Worm (Caenorhabditis elegans): ENCODE data around the gene twk-3.

twk-3 gene

ce11 chrII:8185016-8185493 is 27.5 kb downstream of the twk-3 start, which contains the start of the genes mig-5 and cct-1 (continued):
- TF ChIP-seq nhr-76 (tag; optimal IDR thresholded peaks at IDR 0.05) (peak; percentile 35), nhr-237 (tag; optimal IDR thresholded peaks at IDR 0.05) (no peak), nhr-77 (tag; optimal IDR thresholded peaks at IDR 0.05) (peak; percentile 93), aly-2 (tag; optimal IDR thresholded peaks at IDR 0.05) (peak; percentile 91), egl-5 (tag; optimal IDR thresholded peaks at IDR 0.05) (peak; percentile 98), nhr-12 (tag; optimal IDR thresholded peaks at IDR 0.05) (no peak), nhr-43 (tag; optimal IDR thresholded peaks at IDR 0.05; ENCODE audit: poor library complexity, severe bottlenecking) (peak; percentile 98), unc-62 (GFP tag; optimal IDR thresholded peaks at IDR 0.05) (peak; percentile 86), elt-2 (tag; optimal IDR thresholded peaks at IDR 0.05) (peak; percentile 80), nfya-1 (tag; optimal IDR thresholded peaks at IDR 0.05; ENCODE audit: insufficient read depth) (peak; percentile 99), eor-1 (tag; optimal IDR thresholded peaks at IDR 0.05) (no peak), mml-1 (tag; optimal IDR thresholded peaks at IDR 0.05) (no peak), nhr-25 (tag; optimal IDR thresholded peaks at IDR 0.05) (peak; percentile 94), ztf-11 (tag; optimal IDR thresholded peaks at IDR 0.05) (no peak)

DNA sequence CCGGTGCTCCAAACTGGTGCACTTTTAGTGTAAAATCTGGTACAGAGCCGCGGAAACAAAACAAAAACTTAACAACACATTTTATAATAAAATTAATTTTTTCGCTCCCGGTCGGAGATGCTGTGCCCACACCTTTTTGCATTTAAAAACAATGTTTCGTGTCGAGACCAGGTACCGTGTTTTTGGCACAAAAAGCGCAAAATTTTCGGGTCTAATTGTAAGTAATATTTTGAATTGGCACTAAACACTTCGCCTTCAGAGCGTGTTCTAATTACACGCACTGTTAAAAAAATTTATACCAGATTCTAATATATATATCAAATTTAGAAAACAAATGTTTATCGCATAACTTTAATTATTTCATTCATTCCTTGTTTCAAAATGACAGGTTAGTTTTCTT is 31.1 kb downstream of the twk-3 start, which contains the start of gene dylt-3:
Gene dylt-3 (plus strand): TSS at position 301 of the 400 bp plus-strand sequence.
- TF ChIP-seq nhr-237 (tag; optimal IDR thresholded peaks at IDR 0.05) (no peak), zag-1 (tag; optimal IDR thresholded peaks at IDR 0.05) (no peak), unc-62 (GFP tag; optimal IDR thresholded peaks at IDR 0.05) (no peak), fkh-2 (tag; optimal IDR thresholded peaks at IDR 0.05) (no peak), nfya-1 (tag; optimal IDR thresholded peaks at IDR 0.05; ENCODE audit: insufficient read depth) (no peak), pqm-1 (tag; optimal IDR thresholded peaks at IDR 0.05) (no peak), elt-3 (tag; optimal IDR thresholded peaks at IDR 0.05) (no peak), nhr-43 (tag; optimal IDR thresholded peaks at IDR 0.05; ENCODE audit: poor library complexity, severe bottlenecking) (no peak)

DNA sequence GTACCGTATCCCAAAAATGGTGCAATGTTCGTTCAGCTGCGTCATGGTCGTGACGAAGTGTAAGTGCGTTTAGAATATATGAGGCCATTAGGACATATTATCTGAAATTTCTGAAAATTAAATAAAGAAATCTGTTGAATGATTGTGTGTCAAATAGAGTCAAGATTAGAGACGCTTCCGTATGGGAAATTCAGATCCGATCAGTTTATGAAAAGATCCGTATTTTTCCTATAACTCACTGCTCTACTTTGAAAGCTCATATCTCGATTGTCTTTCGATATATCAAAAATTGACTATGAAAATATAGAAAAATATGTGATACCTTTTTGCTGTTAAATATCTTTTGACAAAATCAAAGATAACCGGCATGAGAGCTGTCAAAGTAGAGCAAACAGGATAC is 32.3 kb downstream of the twk-3 start, which contains the start of gene T05C12.4:
Gene T05C12.4 (minus strand): TSS at position 101 of the 400 bp plus-strand sequence.
- TF ChIP-seq elt-1 (tag; optimal IDR thresholded peaks at IDR 0.05): no peak
- no peak for TF ChIP-seq pqm-1 (tag; optimal IDR thresholded peaks at IDR 0.05)
- no peak for TF ChIP-seq skn-1 (tag; optimal IDR thresholded peaks at IDR 0.05)
- TF ChIP-seq unc-39 (tag; optimal IDR thresholded peaks at IDR 0.05): no peak

ce11 chrII:8178614-8179013 is 34.0 kb downstream of the twk-3 start:
- no peak for TF ChIP-seq fkh-10 (GFP tag; optimal IDR thresholded peaks at IDR 0.05)
- TF ChIP-seq nhr-43 (tag; optimal IDR thresholded peaks at IDR 0.05; ENCODE audit: poor library complexity, severe bottlenecking): no peak
- no peak for TF ChIP-seq nhr-23 (tag; optimal IDR thresholded peaks at IDR 0.05)
- no peak for TF ChIP-seq aly-2 (tag; optimal IDR thresholded peaks at IDR 0.05)
- TF ChIP-seq ZK546.5 (tag; optimal IDR thresholded peaks at IDR 0.05): no peak
- TF ChIP-seq nhr-25 (tag; optimal IDR thresholded peaks at IDR 0.05): no peak
- TF ChIP-seq sea-2 (GFP tag; optimal IDR thresholded peaks at IDR 0.05): no peak
- TF ChIP-seq mml-1 (tag; optimal IDR thresholded peaks at IDR 0.05): no peak
- TF ChIP-seq lin-15B (tag; optimal IDR thresholded peaks at IDR 0.05): no peak
- TF ChIP-seq daf-12 (tag; optimal IDR thresholded peaks at IDR 0.05): no peak
- no peak for TF ChIP-seq fos-1 (tag; optimal IDR thresholded peaks at IDR 0.05)
- TF ChIP-seq ztf-11 (tag; optimal IDR thresholded peaks at IDR 0.05): no peak
- no peak for TF ChIP-seq skn-1 (tag; optimal IDR thresholded peaks at IDR 0.05)
- no peak for TF ChIP-seq ceh-28 (tag; optimal IDR thresholded peaks at IDR 0.05)
- no peak for TF ChIP-seq nhr-28 (tag; optimal IDR thresholded peaks at IDR 0.05)
- TF ChIP-seq elt-3 (tag; optimal IDR thresholded peaks at IDR 0.05): no peak
- no peak for TF ChIP-seq nfya-1 (tag; optimal IDR thresholded peaks at IDR 0.05; ENCODE audit: insufficient read depth)
- TF ChIP-seq unc-39 (tag; optimal IDR thresholded peaks at IDR 0.05): no peak

- no peak for TF ChIP-seq nhr-28 (tag; optimal IDR thresholded peaks at IDR 0.05)
- TF ChIP-seq elt-3 (tag; optimal IDR thresholded peaks at IDR 0.05): no peak
- no peak for TF ChIP-seq hmg-11 (tag; optimal IDR thresholded peaks at IDR 0.05)
Observed at ce11 chrII:8177095-8177494, 35.5 kb downstream of the twk-3 start, which contains the start of gene acr-14. Gene acr-14, minus strand, starts transcription at chrII:8177195.

DNA sequence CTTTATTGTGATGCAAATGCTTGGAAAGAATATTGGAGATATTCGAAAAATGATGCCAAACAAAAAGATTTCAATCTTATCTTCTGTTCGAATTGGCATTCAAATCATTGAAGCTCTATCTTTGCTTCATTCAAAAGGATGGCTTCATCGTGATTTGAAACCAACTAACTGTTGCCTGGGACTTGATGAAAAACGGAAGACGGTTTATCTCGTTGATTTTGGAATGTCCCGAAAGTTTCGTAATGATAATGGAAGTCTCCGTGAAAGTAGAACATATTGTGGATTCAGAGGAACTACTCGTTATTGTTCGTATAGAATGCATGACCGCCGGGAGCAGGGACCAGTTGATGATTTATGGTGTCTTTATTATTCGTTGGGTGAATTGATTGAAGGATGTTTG is 38.4 kb downstream of the twk-3 start:
- TF ChIP-seq lin-15B (tag; optimal IDR thresholded peaks at IDR 0.05) (no peak), zag-1 (tag; optimal IDR thresholded peaks at IDR 0.05) (no peak), mml-1 (tag; optimal IDR thresholded peaks at IDR 0.05) (no peak), nhr-23 (tag; optimal IDR thresholded peaks at IDR 0.05) (no peak)

Data from whole organism, L3 larva.